Worm (Caenorhabditis elegans): ENCODE measurements around the gene str-144.

Gene str-144

ce11 chrV:8027429-8028142, 44.4 kb downstream of the str-144 start:
- TF ChIP-seq tbx-37 (GFP tag; conservative IDR thresholded peaks at IDR 0.05), result no peak
- no peak for TF ChIP-seq hnd-1 (tag; optimal IDR thresholded peaks at IDR 0.05)
- no peak for TF ChIP-seq tra-4 (tag; optimal IDR thresholded peaks at IDR 0.05)
- no peak for TF ChIP-seq sea-1 (GFP tag; conservative IDR thresholded peaks at IDR 0.05)
- TF ChIP-seq flt-1 (GFP tag; IDR thresholded peaks at IDR 0.05), result no peak
- TF ChIP-seq ets-7 (tag; optimal IDR thresholded peaks at IDR 0.05), result no peak
- TF ChIP-seq ceh-36 (tag; optimal IDR thresholded peaks at IDR 0.05), result no peak
- TF ChIP-seq hmbx-1 (tag; optimal IDR thresholded peaks at IDR 0.05), result no peak
- TF ChIP-seq scrt-1 (GFP tag; IDR thresholded peaks at IDR 0.05), result no peak
- no peak for TF ChIP-seq ceh-13 (GFP tag; optimal IDR thresholded peaks at IDR 0.05)
- TF ChIP-seq pes-1 (GFP tag; IDR thresholded peaks at IDR 0.05), result no peak
- no peak for TF ChIP-seq F13C5.2 (tag; optimal IDR thresholded peaks at IDR 0.05)
- TF ChIP-seq aly-1 (tag; optimal IDR thresholded peaks at IDR 0.05), result no peak
- no peak for TF ChIP-seq ama-1 (optimal IDR thresholded peaks at IDR 0.05)
- TF ChIP-seq tbx-11 (GFP tag; IDR thresholded peaks at IDR 0.05), result no peak
- TF ChIP-seq hmg-4 (GFP tag; optimal IDR thresholded peaks at IDR 0.05), result no peak
- no peak for TF ChIP-seq B0310.2 (tag; optimal IDR thresholded peaks at IDR 0.05)

DNA sequence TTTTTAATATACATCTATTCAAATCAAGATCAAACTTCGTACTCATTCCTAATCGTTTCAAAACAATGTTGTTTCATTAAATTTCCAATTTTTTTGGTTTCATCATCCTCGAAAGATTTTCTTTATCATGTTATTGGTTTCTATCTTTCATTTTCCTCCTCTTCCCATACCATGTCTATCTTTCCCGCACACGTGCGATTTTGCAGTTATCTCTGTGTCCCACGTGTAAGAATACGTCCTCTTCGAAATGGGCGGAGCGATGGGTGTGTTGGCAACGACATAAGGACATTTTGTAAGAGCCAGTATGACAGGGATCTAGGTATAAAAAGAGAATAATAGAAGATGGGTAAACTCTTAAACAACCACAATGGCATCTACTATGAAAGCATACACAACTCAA, 45.6 kb downstream of the str-144 start, which contains the start of gene F43H9.4:
Gene F43H9.4 (plus strand): TSS at position 366 of the 400 bp plus-strand sequence.
- TF ChIP-seq aly-1 (tag; optimal IDR thresholded peaks at IDR 0.05), result no peak
- no peak for TF ChIP-seq ama-1 (optimal IDR thresholded peaks at IDR 0.05)
- TF ChIP-seq hmg-4 (GFP tag; optimal IDR thresholded peaks at IDR 0.05), result no peak
- TF ChIP-seq tbx-11 (GFP tag; IDR thresholded peaks at IDR 0.05), result no peak
- no peak for TF ChIP-seq hnd-1 (tag; optimal IDR thresholded peaks at IDR 0.05)
- TF ChIP-seq sea-1 (GFP tag; conservative IDR thresholded peaks at IDR 0.05), result no peak
- TF ChIP-seq flt-1 (GFP tag; IDR thresholded peaks at IDR 0.05), result no peak
- no peak for TF ChIP-seq tbx-37 (GFP tag; conservative IDR thresholded peaks at IDR 0.05)
- no peak for TF ChIP-seq ceh-36 (tag; optimal IDR thresholded peaks at IDR 0.05)
- TF ChIP-seq hmbx-1 (tag; optimal IDR thresholded peaks at IDR 0.05), result no peak
- no peak for TF ChIP-seq tra-4 (tag; optimal IDR thresholded peaks at IDR 0.05)
- TF ChIP-seq pes-1 (GFP tag; IDR thresholded peaks at IDR 0.05), result no peak
- TF ChIP-seq B0310.2 (tag; optimal IDR thresholded peaks at IDR 0.05), result no peak
- no peak for TF ChIP-seq F13C5.2 (tag; optimal IDR thresholded peaks at IDR 0.05)
- no peak for TF ChIP-seq ceh-13 (GFP tag; optimal IDR thresholded peaks at IDR 0.05)
- no peak for TF ChIP-seq ets-7 (tag; optimal IDR thresholded peaks at IDR 0.05)
- no peak for TF ChIP-seq scrt-1 (GFP tag; IDR thresholded peaks at IDR 0.05)

- TF ChIP-seq tra-4 (tag; optimal IDR thresholded peaks at IDR 0.05), result no peak
- no peak for TF ChIP-seq ets-7 (tag; optimal IDR thresholded peaks at IDR 0.05)
- TF ChIP-seq sea-1 (GFP tag; conservative IDR thresholded peaks at IDR 0.05), result no peak
These were observed 46.7 kb downstream of the str-144 start for ce11 chrV:8025259-8025658.

DNA sequence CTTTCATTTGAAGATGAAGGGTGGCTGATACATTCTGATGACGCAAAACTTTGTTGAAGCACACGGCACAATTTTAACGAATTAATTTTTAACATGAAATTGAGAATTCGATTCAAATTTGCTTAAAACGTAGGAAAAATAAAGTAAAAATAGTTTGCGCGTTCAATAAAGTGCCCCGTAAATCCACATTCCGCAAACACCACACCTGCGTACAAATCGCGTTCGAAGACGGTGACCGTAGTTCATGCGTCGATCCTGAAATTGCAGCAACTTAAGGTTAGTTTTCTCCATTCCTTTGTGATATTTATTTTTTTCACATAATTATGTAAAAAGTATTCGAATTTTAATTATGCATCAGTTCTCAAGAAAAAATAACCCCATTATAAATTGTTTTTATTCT, 47.2 kb downstream of the str-144 start, which contains the start of gene F43H9.3:
Gene F43H9.3 (minus strand): TSS at position 189 of the 400 bp plus-strand sequence.
- TF ChIP-seq F13C5.2 (tag; optimal IDR thresholded peaks at IDR 0.05) (no peak), tbx-37 (GFP tag; conservative IDR thresholded peaks at IDR 0.05) (no peak), ceh-13 (GFP tag; optimal IDR thresholded peaks at IDR 0.05) (no peak), ama-1 (optimal IDR thresholded peaks at IDR 0.05) (no peak), ets-7 (tag; optimal IDR thresholded peaks at IDR 0.05) (no peak), hmbx-1 (tag; optimal IDR thresholded peaks at IDR 0.05) (no peak), hmg-4 (GFP tag; optimal IDR thresholded peaks at IDR 0.05) (no peak), B0310.2 (tag; optimal IDR thresholded peaks at IDR 0.05) (no peak), sea-1 (GFP tag; conservative IDR thresholded peaks at IDR 0.05) (no peak), pes-1 (GFP tag; IDR thresholded peaks at IDR 0.05) (no peak), scrt-1 (GFP tag; IDR thresholded peaks at IDR 0.05) (no peak)

DNA sequence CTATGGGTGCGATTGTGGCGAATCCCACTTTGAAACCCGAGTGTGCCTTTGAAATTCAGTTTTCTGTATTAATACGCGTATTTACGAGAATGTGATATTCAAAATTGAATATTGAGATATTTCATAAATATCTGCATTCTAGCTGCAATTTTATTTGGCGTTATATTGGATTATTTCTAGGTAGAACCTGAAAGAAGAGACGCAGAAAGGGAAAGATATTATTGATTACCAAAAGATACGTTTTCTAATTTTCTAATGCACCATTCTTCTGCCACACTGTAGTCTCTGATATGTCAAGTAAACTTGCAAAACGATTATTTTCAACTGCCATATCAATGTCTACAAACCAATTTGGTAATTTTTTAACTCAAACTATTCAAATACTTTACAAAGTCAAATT, 49.9 kb downstream of the str-144 start, which contains the start of gene ech-3:
Gene ech-3 (plus strand): TSS at position 178 of the 400 bp plus-strand sequence.
- TF ChIP-seq aly-1 (tag; optimal IDR thresholded peaks at IDR 0.05) (no peak), B0310.2 (tag; optimal IDR thresholded peaks at IDR 0.05) (no peak), ceh-13 (GFP tag; optimal IDR thresholded peaks at IDR 0.05) (no peak)

All from whole organism, early embryonic.